Fruit fly (Drosophila melanogaster) whole organism: ENCODE data around the gene lok.

Source experiments
- psq ChIP-seq: fragments of >200 bp; optimal IDR thresholded peaks from 2 replicates; lab custom pipeline; 2017
- usp ChIP-seq: fragments of >200 bp; optimal IDR thresholded peaks from 2 replicates; lab custom pipeline; 2017; ENCODE audit warnings: missing biosample characterization, missing genetic modification characterization, mixed read lengths

dm6 chr2L:20017055-20017454, 44.2 kb upstream of the lok start, which contains the start of gene CG43861:
- no peak for TF ChIP-seq usp
- TF ChIP-seq psq (lab: Kevin White, UChicago) = no peak
